Fruit fly (Drosophila melanogaster): ENCODE data around the gene LManI.

The LManI gene

dm6 chr2L:10418981-10419380 is 38.1 kb downstream of the LManI start, which contains the start of gene RfC3 (continued):
- peak; percentile 97 for TF ChIP-seq tna (GFP tag; IDR thresholded peaks at IDR 0.05; ENCODE audit: partially characterized antibody)
- TF ChIP-seq CG8478 (optimal IDR thresholded peaks at IDR 0.05): no peak
- no peak for TF ChIP-seq CG17328 (GFP tag; IDR thresholded peaks at IDR 0.05)
- TF ChIP-seq CG13287 (GFP tag; IDR thresholded peaks at IDR 0.05; ENCODE audit: partially characterized antibody): peak; percentile 92
- TF ChIP-seq CG16813 (GFP tag; IDR thresholded peaks at IDR 0.05; ENCODE audit: partially characterized antibody): peak; percentile 72; the same call in 2 of the 3 replicates
- TF ChIP-seq CrebB (tag; optimal IDR thresholded peaks at IDR 0.05): no peak
- TF ChIP-seq CG4707 (GFP tag; optimal IDR thresholded peaks at IDR 0.05): no peak
- no peak for TF ChIP-seq Hr3 (GFP tag; optimal IDR thresholded peaks at IDR 0.05)
- TF ChIP-seq CG10267 (tag; optimal IDR thresholded peaks at IDR 0.05): peak; percentile 21
- TF ChIP-seq D (optimal IDR thresholded peaks at IDR 0.05): no peak
- TF ChIP-seq D (GFP tag; optimal IDR thresholded peaks at IDR 0.05): no peak
- no peak for TF ChIP-seq CG13775 (GFP tag; optimal IDR thresholded peaks at IDR 0.05)
- no peak for TF ChIP-seq Hr39 (optimal IDR thresholded peaks at IDR 0.05)
- TF ChIP-seq CG15011 (GFP tag; optimal IDR thresholded peaks at IDR 0.05): no peak
- TF ChIP-seq Bgb (GFP tag; IDR thresholded peaks at IDR 0.05; ENCODE audit: partially characterized antibody): peak; percentile 83
- TF ChIP-seq scrt (GFP tag; optimal IDR thresholded peaks at IDR 0.05): peak; percentile 90
- TF ChIP-seq Hr78 (GFP tag; optimal IDR thresholded peaks at IDR 0.05): peak in 1 of 2 experiments; percentile 93
- TF ChIP-seq jing (GFP tag; optimal IDR thresholded peaks at IDR 0.05): no peak
- no peak for TF ChIP-seq ranshi (GFP tag; IDR thresholded peaks at IDR 0.05)
- peak; percentile 75 for TF ChIP-seq unc-4 (GFP tag; IDR thresholded peaks at IDR 0.05; ENCODE audit: partially characterized antibody)
- peak; percentile 62 for TF ChIP-seq kah (GFP tag; optimal IDR thresholded peaks at IDR 0.05)
- TF ChIP-seq HLH4C (GFP tag; IDR thresholded peaks at IDR 0.05; ENCODE audit: partially characterized antibody): peak; percentile 98
- no peak for TF ChIP-seq CTCF (GFP tag; optimal IDR thresholded peaks at IDR 0.05)
- TF ChIP-seq nerfin-2 (GFP tag; IDR thresholded peaks at IDR 0.05; ENCODE audit: partially characterized antibody): peak; percentile 94
- peak; percentile 84; the same call in 1 of the 4 replicates for TF ChIP-seq chinmo (GFP tag; IDR thresholded peaks at IDR 0.05; ENCODE audit: partially characterized antibody)
- no peak for TF ChIP-seq CG8359 (GFP tag; optimal IDR thresholded peaks at IDR 0.05; ENCODE audit: borderline replicate concordance)
- TF ChIP-seq Dll (GFP tag; IDR thresholded peaks at IDR 0.05; ENCODE audit: partially characterized antibody): peak; percentile 85
- peak; percentile 87 for TF ChIP-seq vnd (GFP tag; IDR thresholded peaks at IDR 0.05; ENCODE audit: partially characterized antibody)
- TF ChIP-seq BtbVII (GFP tag; optimal IDR thresholded peaks at IDR 0.05): no peak
- peak; percentile 90 for TF ChIP-seq E2f2 (GFP tag; IDR thresholded peaks at IDR 0.05)
- TF ChIP-seq ap (GFP tag; IDR thresholded peaks at IDR 0.05): no peak
- peak; percentile 91 for TF ChIP-seq CG14860 (GFP tag; IDR thresholded peaks at IDR 0.05; ENCODE audit: partially characterized antibody)
- peak; percentile 64 for TF ChIP-seq pzg (GFP tag; optimal IDR thresholded peaks at IDR 0.05)
- TF ChIP-seq Dek (tag; optimal IDR thresholded peaks at IDR 0.05): no peak
- 0 out of 2 replicates have a peak, but pooled peaks have one; percentile 11 for TF ChIP-seq rib (GFP tag; IDR thresholded peaks at IDR 0.05)
- TF ChIP-seq CG8944 (GFP tag; optimal IDR thresholded peaks at IDR 0.05): no peak
- no peak for TF ChIP-seq crp (GFP tag; optimal IDR thresholded peaks at IDR 0.05)

DNA sequence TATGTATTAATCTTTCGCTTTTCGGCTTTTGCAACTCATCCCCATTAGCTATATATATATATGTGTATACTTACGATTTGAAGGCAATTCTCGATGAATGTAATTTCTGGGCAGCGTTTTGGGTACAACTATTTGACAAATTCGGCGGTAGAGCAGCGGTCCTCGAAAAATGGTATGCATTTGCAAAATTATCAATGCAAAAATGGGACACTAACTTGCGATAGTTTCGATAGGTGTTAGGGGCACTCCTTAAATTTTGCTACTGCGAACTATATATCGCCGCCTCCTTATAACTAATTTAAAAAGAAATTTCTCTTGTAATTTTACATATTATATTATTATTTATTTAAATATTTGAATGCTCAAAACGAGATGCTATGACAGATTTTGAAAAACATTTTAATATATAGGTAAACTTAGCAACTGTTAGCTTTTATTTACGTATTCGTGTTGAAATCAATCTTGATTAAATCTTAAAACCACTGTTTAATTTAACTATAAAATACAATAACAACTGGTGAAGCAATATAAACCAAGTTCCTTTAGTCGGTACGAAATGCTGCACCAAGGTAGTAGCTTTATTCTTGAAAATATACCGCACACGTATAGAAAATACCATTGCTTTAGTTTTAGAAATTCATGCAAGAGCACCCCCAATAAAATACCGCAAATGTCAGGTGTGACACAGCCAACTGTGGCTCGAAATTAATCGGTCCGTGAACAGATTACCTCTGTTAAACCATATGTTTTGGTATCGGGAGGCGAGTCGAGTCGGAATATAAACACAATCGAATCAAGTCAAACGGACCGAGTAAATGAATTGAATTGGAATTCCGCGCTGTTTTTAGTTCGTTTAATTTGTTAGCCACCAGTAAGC is 43.6 kb downstream of the LManI start, which contains the start of the genes CG5355 and Klp31E:
TSS of gene CG5355 (minus strand) at position 213 of the 877 bp plus-strand sequence.
TSS of gene Klp31E (plus strand) at position 767 of the 877 bp plus-strand sequence.
- TF ChIP-seq HLH4C (GFP tag; IDR thresholded peaks at IDR 0.05; ENCODE audit: partially characterized antibody): peak; percentile 65
- peak; percentile 72 for TF ChIP-seq CG10979 (tag; optimal IDR thresholded peaks at IDR 0.05)
- peak; percentile 27 for TF ChIP-seq Spps (tag; optimal IDR thresholded peaks at IDR 0.05)
- TF ChIP-seq unc-4 (GFP tag; IDR thresholded peaks at IDR 0.05; ENCODE audit: partially characterized antibody): peak; percentile 65
- TF ChIP-seq gfzf (GFP tag; optimal IDR thresholded peaks at IDR 0.05): peak; percentile 23
- peak; percentile 73 for TF ChIP-seq sug (tag; optimal IDR thresholded peaks at IDR 0.05)
- peak; percentile 20 for TF ChIP-seq NK7.1 (GFP tag; optimal IDR thresholded peaks at IDR 0.05)
- TF ChIP-seq amos (GFP tag; IDR thresholded peaks at IDR 0.05; ENCODE audit: partially characterized antibody): peak; percentile 68; the same call in 1 of the 2 replicates
- no peak for TF ChIP-seq psq (GFP tag; optimal IDR thresholded peaks at IDR 0.05)
- peak; percentile 69 for TF ChIP-seq CG12104 (GFP tag; optimal IDR thresholded peaks at IDR 0.05)
- no peak for TF ChIP-seq CTCF (GFP tag; optimal IDR thresholded peaks at IDR 0.05)
- TF ChIP-seq CG2129 (GFP tag; IDR thresholded peaks at IDR 0.05; ENCODE audit: partially characterized antibody): no peak; the same call in 1 of the 2 replicates
- TF ChIP-seq onecut (GFP tag; IDR thresholded peaks at IDR 0.05): no peak
- peak; percentile 11 for TF ChIP-seq Myb (GFP tag; optimal IDR thresholded peaks at IDR 0.05)

All from whole organism, embryonic.